Worm (Caenorhabditis elegans) whole organism, L4 larva: Measurements from ENCODE around the gene F22E5.11.

Experiments used
- D1046.2 ChIP-seq: fragments of 200-800 bp; sonication (Bioruptor generic); IDR thresholded peaks from 2 replicates; pipeline ENCODE4 v1.3.6; 2022; ENCODE audit warnings: missing genetic modification characterization, missing compliant biosample characterization
- F26F4.8 ChIP-seq: fragments of 200-800 bp; sonication (Bioruptor generic); conservative IDR thresholded peaks from 2 replicates; pipeline ENCODE4 v1.3.6; 2022; ENCODE audit warnings: missing genetic modification characterization, missing compliant biosample characterization
- F44E2.7 ChIP-seq: fragments of 200-800 bp; sonication (Bioruptor generic); IDR thresholded peaks from 2 replicates; pipeline ENCODE4 v2.1.2; 2022; ENCODE audit warnings: missing genetic modification characterization, missing compliant biosample characterization
- T20F7.1 ChIP-seq: fragments of 200-800 bp; sonication (Bioruptor generic); optimal IDR thresholded peaks from 2 replicates; lab custom pipeline; 2018; ENCODE audit warnings: mild to moderate bottlenecking, missing genetic modification characterization, missing compliant biosample characterization
- aha-1 ChIP-seq: fragments of 150-350 bp; peaks from one replicate; lab custom pipeline; 2014; ENCODE audit warnings: missing biosample characterization, missing genetic modification characterization
- attf-4 ChIP-seq: sonication (generic microtip); optimal IDR thresholded peaks from 3 replicates; lab custom pipeline; 2017; ENCODE audit warnings: missing biosample characterization, missing genetic modification characterization
- ceh-20 ChIP-seq: fragments of 200-800 bp; sonication (Bioruptor generic); IDR thresholded peaks from 2 replicates; pipeline ENCODE4 v1.3.6; 2022; ENCODE audit warnings: missing genetic modification reagents, missing genetic modification characterization, missing compliant biosample characterization
- ceh-28 ChIP-seq: fragments of 150-350 bp; optimal IDR thresholded peaks from 2 replicates; lab custom pipeline; 2014; ENCODE audit warnings: missing biosample characterization, missing genetic modification reagents, missing genetic modification characterization
- ces-1 ChIP-seq: fragments of 150-350 bp; sonication (generic microtip); optimal IDR thresholded peaks from 4 replicates; lab custom pipeline; 2014; ENCODE audit warnings: missing biosample characterization, missing genetic modification reagents, missing genetic modification characterization
- ctbp-1 ChIP-seq: fragments of 200-800 bp; sonication (Bioruptor generic); IDR thresholded peaks from 2 replicates; pipeline ENCODE4 v1.3.6; 2022; ENCODE audit warnings: missing genetic modification reagents, missing genetic modification characterization, missing compliant biosample characterization
- daf-16 ChIP-seq, 3 experiments: sonication (generic microtip); optimal IDR thresholded peaks; 2 replicates each; lab custom pipeline; 2016 to 2017; ENCODE audit warnings: missing genetic modification characterization in 3 of 3, missing genetic modification reagents in 3 of 3, mild to moderate bottlenecking in 2 of 3, missing compliant biosample characterization in 2 of 3, missing biosample characterization in 1 of 3, moderate library complexity in 1 of 3
- daf-19 ChIP-seq: fragments of 200-800 bp; sonication (Bioruptor generic); conservative IDR thresholded peaks from 2 replicates; pipeline ENCODE4 v1.3.6; 2022; ENCODE audit warnings: missing genetic modification characterization, missing compliant biosample characterization
- dmd-9 ChIP-seq: fragments of 200-800 bp; sonication (Bioruptor generic); IDR thresholded peaks from 2 replicates; pipeline ENCODE4 v1.3.6; 2022; ENCODE audit warnings: missing genetic modification reagents, missing genetic modification characterization, missing compliant biosample characterization
- duxl-1 ChIP-seq: sonication (generic microtip); optimal IDR thresholded peaks from 2 replicates; lab custom pipeline; 2016; ENCODE audit warnings: mild to moderate bottlenecking, missing genetic modification characterization, moderate library complexity, missing compliant biosample characterization; ENCODE audit not compliant: poor library complexity
- fos-1 ChIP-seq: fragments of 150-350 bp; optimal IDR thresholded peaks from 2 replicates; lab custom pipeline; 2014; ENCODE audit warnings: missing biosample characterization, missing genetic modification characterization
- lim-7 ChIP-seq: fragments of 200-800 bp; sonication (Bioruptor generic); IDR thresholded peaks from 2 replicates; pipeline ENCODE4 v1.3.6; 2022; ENCODE audit warnings: missing genetic modification characterization, missing compliant biosample characterization
- lin-1 ChIP-seq: fragments of 200-800 bp; sonication (Bioruptor generic); IDR thresholded peaks from 2 replicates; pipeline ENCODE4 v1.3.6; 2022; ENCODE audit warnings: missing genetic modification reagents, missing genetic modification characterization, missing compliant biosample characterization
- lin-15B ChIP-seq: fragments of 150-350 bp; sonication (generic microtip); optimal IDR thresholded peaks from 3 replicates; lab custom pipeline; 2014; ENCODE audit warnings: missing biosample characterization, missing genetic modification characterization
- madf-5 ChIP-seq, 2 experiments: fragments of 200-800 bp; sonication (Bioruptor generic); IDR thresholded peaks; 2 replicates each; pipeline ENCODE4 v1.3.6; 2022; ENCODE audit warnings: missing compliant biosample characterization in 2 of 2, missing genetic modification characterization in 2 of 2
- mxl-3 ChIP-seq: fragments of 200-800 bp; sonication (Bioruptor generic); optimal IDR thresholded peaks from 2 replicates; lab custom pipeline; 2018; ENCODE audit warnings: mild to moderate bottlenecking, missing genetic modification characterization, missing compliant biosample characterization
- nhr-11 ChIP-seq: fragments of 150-350 bp; optimal IDR thresholded peaks from 2 replicates; lab custom pipeline; 2014; ENCODE audit warnings: missing biosample characterization, missing genetic modification characterization
- nhr-237 ChIP-seq: sonication (generic microtip); optimal IDR thresholded peaks from 2 replicates; lab custom pipeline; 2017; ENCODE audit warnings: missing biosample characterization, missing genetic modification characterization
- nhr-25 ChIP-seq: sonication (generic microtip); optimal IDR thresholded peaks from 2 replicates; lab custom pipeline; 2017; ENCODE audit warnings: missing genetic modification characterization, mild to moderate bottlenecking, missing compliant biosample characterization, antibody characterized with exemption, moderate library complexity, borderline replicate concordance; ENCODE audit not compliant: insufficient read depth
- nhr-28 ChIP-seq: fragments of 150-350 bp; optimal IDR thresholded peaks from 2 replicates; lab custom pipeline; 2014; ENCODE audit warnings: missing biosample characterization, missing genetic modification characterization
- nhr-41 ChIP-seq: fragments of 200-800 bp; sonication (Bioruptor generic); IDR thresholded peaks from 2 replicates; pipeline ENCODE4 v1.3.6; 2022; ENCODE audit warnings: missing genetic modification reagents, missing genetic modification characterization, missing compliant biosample characterization
- nhr-42 ChIP-seq: fragments of 200-800 bp; sonication (Bioruptor generic); IDR thresholded peaks from 2 replicates; pipeline ENCODE4 v1.3.6; 2022; ENCODE audit warnings: missing genetic modification characterization, missing compliant biosample characterization
- nhr-76 ChIP-seq: fragments of 150-350 bp; optimal IDR thresholded peaks from 2 replicates; lab custom pipeline; 2014; ENCODE audit warnings: missing biosample characterization, missing genetic modification characterization
- nhr-77 ChIP-seq: fragments of 150-350 bp; optimal IDR thresholded peaks from 2 replicates; lab custom pipeline; 2014; ENCODE audit warnings: missing biosample characterization, missing genetic modification characterization
- php-3 ChIP-seq: fragments of 200-800 bp; sonication (Bioruptor generic); IDR thresholded peaks from 2 replicates; pipeline ENCODE4 v1.3.6; 2022; ENCODE audit warnings: missing genetic modification reagents, missing genetic modification characterization, missing compliant biosample characterization
- rbr-2 ChIP-seq: sonication (generic microtip); optimal IDR thresholded peaks from 2 replicates; lab custom pipeline; 2016; ENCODE audit warnings: missing genotype, missing genetic modification characterization, missing compliant biosample characterization
- set-16 ChIP-seq: fragments of 200-800 bp; sonication (Bioruptor generic); IDR thresholded peaks from 2 replicates; pipeline ENCODE4 v1.3.6; 2022; ENCODE audit warnings: missing genetic modification reagents, missing genetic modification characterization, missing compliant biosample characterization
- snpc-1.2 ChIP-seq: fragments of 200-800 bp; sonication (Bioruptor generic); IDR thresholded peaks from 2 replicates; pipeline ENCODE4 v1.3.6; 2022; ENCODE audit warnings: missing genetic modification reagents, missing genetic modification characterization, missing compliant biosample characterization
- tra-1 ChIP-seq: fragments of 200-800 bp; sonication (Bioruptor generic); IDR thresholded peaks from 2 replicates; pipeline ENCODE4 v1.3.6; 2022; ENCODE audit warnings: missing genetic modification reagents, missing genetic modification characterization, missing compliant biosample characterization
- unc-62 ChIP-seq, 3 experiments: fragments of 150-350 bp in 1 of 3; sonication (generic microtip); optimal IDR thresholded peaks in 2 of 3; peaks in 1 of 3; 1 replicate in 1 of 3; 2 replicates in 2 of 3; lab custom pipeline; 2014 to 2017; ENCODE audit warnings: missing biosample characterization in 3 of 3, missing genetic modification characterization in 3 of 3, missing genetic modification reagents in 3 of 3, missing genotype in 1 of 3
- zfp-3 ChIP-seq: fragments of 200-800 bp; sonication (Bioruptor generic); conservative IDR thresholded peaks from 2 replicates; pipeline ENCODE4 v1.3.6; 2022; ENCODE audit warnings: missing genetic modification reagents, missing genetic modification characterization, missing compliant biosample characterization

F22E5.11 gene

DNA sequence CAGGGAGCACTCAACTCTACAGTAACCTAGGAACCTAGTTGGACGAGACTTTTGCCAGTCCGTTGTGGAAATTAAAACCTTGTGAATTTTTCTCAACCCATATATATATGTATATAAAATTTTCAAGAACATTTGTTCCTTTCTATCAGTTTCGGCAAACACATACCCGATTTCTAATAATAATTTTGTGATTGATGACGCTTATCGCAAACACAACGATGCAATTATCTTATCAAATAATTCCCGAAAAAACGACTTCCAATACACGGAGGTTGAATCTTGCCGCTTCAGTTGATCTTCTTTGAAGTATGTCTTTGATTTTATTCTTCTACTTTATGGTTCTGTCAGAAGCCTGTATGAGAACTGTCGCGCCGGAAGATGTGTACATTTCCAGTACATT lies 20.7 kb upstream of the F22E5.11 start, which contains the start of gene F22E5.2:
TSS of gene F22E5.2 (plus strand) at position 301 of the 400 bp plus-strand sequence.
- peak; percentile 26 for TF ChIP-seq aha-1 (tag; lab: Kevin White, UChicago)

DNA sequence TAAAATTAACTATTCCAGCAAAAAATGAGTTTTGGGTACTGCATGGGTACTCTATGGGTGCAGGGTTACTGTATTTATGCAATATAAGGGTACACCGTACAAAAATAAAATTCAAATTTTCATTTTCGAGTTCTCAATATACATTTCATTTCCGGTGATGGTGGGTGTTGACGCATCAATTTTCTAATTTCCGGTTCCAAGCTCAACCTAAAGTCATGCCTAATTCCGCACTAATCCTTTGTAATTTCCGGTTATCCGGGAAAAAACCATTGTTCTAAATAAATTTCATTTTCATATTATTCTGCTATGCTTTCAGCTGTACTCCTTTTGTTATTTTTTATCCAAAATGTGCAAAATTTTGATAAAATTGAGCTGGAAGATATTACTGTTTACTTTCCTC lies 15.0 kb upstream of the F22E5.11 start, which contains the start of gene gcy-21:
TSS of gene gcy-21 (plus strand) at position 301 of the 400 bp plus-strand sequence.
- TF ChIP-seq lin-15B (tag; lab: Kevin White, UChicago) = no peak
- TF ChIP-seq aha-1 (tag; lab: Kevin White, UChicago) = no peak
- TF ChIP-seq zfp-3 (GFP tag; lab: Robert Waterston, UW) = no peak
- TF ChIP-seq rbr-2 (tag; lab: Kevin White, UChicago) = no peak
- TF ChIP-seq lim-7 = no peak
- TF ChIP-seq F44E2.7 (GFP tag; lab: Robert Waterston, UW) = no peak
- TF ChIP-seq daf-16 (GFP tag; optimal IDR thresholded peaks at IDR 0.05; lab: Kevin White, UChicago) = no peak
- TF ChIP-seq daf-16 (tag; optimal IDR thresholded peaks at IDR 0.05; lab: Kevin White, UChicago) = no peak
- no peak for TF ChIP-seq daf-19 (GFP tag; lab: Robert Waterston, UW)

DNA sequence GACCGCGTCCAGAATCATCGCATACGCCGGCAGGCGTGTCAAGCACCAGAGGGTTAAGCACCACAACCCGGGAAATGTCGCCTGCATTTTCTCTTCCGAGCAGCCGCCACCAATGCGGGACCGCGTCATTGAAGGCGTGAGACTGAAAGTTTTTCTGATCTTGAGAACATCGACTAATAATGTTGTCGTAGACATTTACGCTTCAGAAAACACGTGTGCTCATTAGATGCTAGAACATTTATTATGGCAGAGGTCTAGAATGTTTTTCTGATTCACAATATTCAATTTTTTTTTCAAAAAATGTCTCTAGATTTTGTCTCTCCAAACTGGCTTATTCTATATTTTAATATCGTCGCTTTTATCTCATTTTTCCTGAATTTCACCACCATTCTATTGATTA lies 12.2 kb upstream of the F22E5.11 start, which contains the start of gene sri-47:
TSS of gene sri-47 (plus strand) at position 301 of the 400 bp plus-strand sequence.
- no peak for TF ChIP-seq madf-5 (GFP tag; IDR thresholded peaks at IDR 0.05; lab: Robert Waterston, UW)
- TF ChIP-seq nhr-76 = no peak
- TF ChIP-seq ces-1 (GFP tag; lab: Kevin White, UChicago) = no peak
- TF ChIP-seq set-16 = 0 out of 2 replicates have a peak, but pooled peaks have one; percentile 23
- no peak for TF ChIP-seq lin-1 (GFP tag; lab: Robert Waterston, UW)
- TF ChIP-seq nhr-42 (GFP tag; lab: Robert Waterston, UW) = no peak
- no peak for TF ChIP-seq attf-4
- 0 out of 2 replicates have a peak, but pooled peaks have one; percentile 39 for TF ChIP-seq D1046.2 (GFP tag; lab: Robert Waterston, UW)
- peak in 1 of 2 experiments; percentile 85 for TF ChIP-seq unc-62 (GFP tag; optimal IDR thresholded peaks at IDR 0.05 in 1 of 2; lab: Kevin White, UChicago)
- no peak for TF ChIP-seq unc-62 (tag; optimal IDR thresholded peaks at IDR 0.05; lab: Kevin White, UChicago)

DNA sequence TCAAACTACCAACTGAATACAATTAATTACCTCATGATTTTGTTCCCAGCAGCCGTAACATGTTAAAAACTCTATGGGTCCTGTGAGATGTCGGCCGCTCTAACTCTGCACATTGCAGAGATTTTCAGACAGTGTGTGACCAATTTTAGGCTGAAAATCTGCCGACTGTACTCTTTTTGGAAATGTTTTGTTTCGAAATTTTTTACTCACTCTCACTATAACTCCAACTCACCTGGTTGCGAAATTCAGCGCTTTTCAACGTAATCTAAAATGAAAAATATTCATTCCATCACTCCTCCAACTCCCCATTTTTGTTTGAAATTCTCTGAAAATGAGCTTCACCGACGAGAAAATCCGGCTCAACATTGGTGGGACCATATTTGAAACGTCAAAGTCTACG lies 5.1 kb upstream of the F22E5.11 start, which contains the start of the genes F22E5.13 and F22E5.6:
TSS of gene F22E5.13 (minus strand) at position 101 of the 400 bp plus-strand sequence.
TSS of gene F22E5.6 (plus strand) at position 297 of the 400 bp plus-strand sequence.
- TF ChIP-seq mxl-3 (no peak), fos-1 (tag; lab: Kevin White, UChicago) (no peak), ceh-28 (tag; lab: Kevin White, UChicago) (no peak), nhr-11 (no peak), nhr-41 (GFP tag; lab: Robert Waterston, UW) (no peak), ctbp-1 (GFP tag; lab: Robert Waterston, UW) (no peak), ceh-20 (no peak), php-3 (GFP tag; lab: Robert Waterston, UW) (no peak), nhr-28 (tag; lab: Kevin White, UChicago) (no peak), nhr-25 (tag; lab: Kevin White, UChicago) (no peak), snpc-1.2 (GFP tag; lab: Robert Waterston, UW) (no peak), nhr-77 (tag; lab: Kevin White, UChicago) (no peak), tra-1 (GFP tag; lab: Robert Waterston, UW) (no peak), dmd-9 (no peak), madf-5 (GFP tag; IDR thresholded peaks at IDR 0.05; lab: Robert Waterston, UW) (no peak), nhr-237 (no peak), T20F7.1 (GFP tag; lab: Kevin White, UChicago) (no peak), F26F4.8 (GFP tag; lab: Robert Waterston, UW) (no peak), duxl-1 (tag; lab: Kevin White, UChicago) (no peak)
